Worm (Caenorhabditis elegans) whole organism, mixed stage, embryonic: Measurements from ENCODE around the gene F08F3.10.

Experiments used
- M03D4.4 ChIP-seq: sonication (generic microtip); optimal IDR thresholded peaks from 2 replicates; lab custom pipeline; 2017; ENCODE audit warnings: mild to moderate bottlenecking, missing genetic modification characterization, missing compliant biosample characterization
- elt-3 ChIP-seq: fragments of 150-350 bp; optimal IDR thresholded peaks from 2 replicates; lab custom pipeline; 2014; ENCODE audit warnings: missing biosample characterization, missing genetic modification characterization
- lin-32 ChIP-seq: fragments of 200-800 bp; sonication (Bioruptor generic); optimal IDR thresholded peaks from 2 replicates; lab custom pipeline; 2018; ENCODE audit warnings: mild to moderate bottlenecking, missing genetic modification characterization, missing compliant biosample characterization
- mab-5 ChIP-seq: fragments of 150-350 bp; optimal IDR thresholded peaks from 2 replicates; lab custom pipeline; 2014; ENCODE audit warnings: missing biosample characterization, missing genetic modification characterization
- mep-1 ChIP-seq: fragments of 150-350 bp; optimal IDR thresholded peaks from 2 replicates; lab custom pipeline; 2017; ENCODE audit warnings: missing biosample characterization, missing genetic modification reagents, missing genetic modification characterization, inconsistent platforms
- nhr-12 ChIP-seq: fragments of 150-350 bp; optimal IDR thresholded peaks from 2 replicates; lab custom pipeline; 2014; ENCODE audit warnings: missing biosample characterization, missing genetic modification characterization
- pha-4 ChIP-seq: fragments of 150-350 bp; optimal IDR thresholded peaks from 2 replicates; lab custom pipeline; 2018; ENCODE audit warnings: missing biosample characterization, missing genetic modification reagents, missing genetic modification characterization
- ztf-11 ChIP-seq: fragments of 150-350 bp; optimal IDR thresholded peaks from 2 replicates; lab custom pipeline; 2014; ENCODE audit warnings: missing biosample characterization, missing genetic modification characterization

DNA sequence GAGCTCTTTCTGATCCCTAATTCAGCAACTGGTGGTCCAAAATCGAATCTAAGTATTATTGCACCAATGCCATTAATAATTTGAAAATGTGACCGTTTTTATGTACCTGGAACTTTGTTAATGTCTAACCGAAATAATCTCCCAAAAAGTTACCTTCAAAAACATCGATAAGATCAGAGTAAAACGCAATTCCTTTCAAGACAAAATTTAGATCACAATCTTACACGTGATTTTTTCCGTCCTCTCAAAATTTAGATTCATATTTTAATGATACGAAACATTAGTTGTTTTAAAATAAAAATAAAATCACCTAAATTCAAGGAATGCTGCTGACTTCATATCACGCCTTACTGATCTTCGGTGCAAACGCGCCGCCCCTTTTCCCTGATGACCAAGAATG lies 13.2 kb downstream of the F08F3.10 start:
- TF ChIP-seq ztf-11 (no peak), elt-3 (tag; lab: Kevin White, UChicago) (no peak), mab-5 (tag; lab: Kevin White, UChicago) (no peak), pha-4 (no peak), lin-32 (no peak), nhr-12 (no peak), M03D4.4 (tag; lab: Kevin White, UChicago) (no peak), mep-1 (tag; lab: Kevin White, UChicago) (no peak)
